Worm (Caenorhabditis elegans) whole organism, L1 larva: ENCODE results near the gene F43H9.4.

Source experiments
- C04F5.9 ChIP-seq: sonication (generic microtip); optimal IDR thresholded peaks from 2 replicates; lab custom pipeline; 2016; ENCODE audit warnings: missing genetic modification characterization, missing compliant biosample characterization
- C16A3.4 ChIP-seq: fragments of 150-350 bp; optimal IDR thresholded peaks from 2 replicates; lab custom pipeline; 2014; ENCODE audit warnings: missing biosample characterization, missing genetic modification characterization
- C34B4.2 ChIP-seq: sonication (generic microtip); optimal IDR thresholded peaks from 2 replicates; lab custom pipeline; 2017; ENCODE audit warnings: mild to moderate bottlenecking, missing genetic modification characterization, missing compliant biosample characterization
- F16B12.6 ChIP-seq: fragments of 150-350 bp; optimal IDR thresholded peaks from 2 replicates; lab custom pipeline; 2014; ENCODE audit warnings: missing biosample characterization, missing genetic modification characterization
- alr-1 ChIP-seq: fragments of 200-800 bp; sonication (Bioruptor generic); optimal IDR thresholded peaks from 2 replicates; lab custom pipeline; 2018; ENCODE audit warnings: borderline replicate concordance, mild to moderate bottlenecking, missing genetic modification characterization, missing compliant biosample characterization
- blmp-1 ChIP-seq: fragments of 150-350 bp; optimal IDR thresholded peaks from 2 replicates; lab custom pipeline; 2014; ENCODE audit warnings: missing biosample characterization, missing genetic modification characterization
- ceh-82 ChIP-seq, 3 experiments: fragments of 150-350 bp in 1 of 3; sonication (generic microtip) in 2 of 3; optimal IDR thresholded peaks; 2 replicates each; lab custom pipeline; 2014 to 2017; ENCODE audit warnings: missing biosample characterization in 3 of 3, missing genetic modification characterization in 3 of 3
- ceh-88 ChIP-seq: fragments of 200-800 bp; sonication (Bioruptor generic); IDR thresholded peaks from 2 replicates; pipeline ENCODE4 v1.3.6; 2022; ENCODE audit warnings: missing genetic modification characterization, missing compliant biosample characterization
- dpl-1 ChIP-seq, 3 experiments: fragments of 150-350 bp in 2 of 3; sonication (generic microtip) in 1 of 3; optimal IDR thresholded peaks; 2 replicates each; lab custom pipeline; 2014 to 2017; ENCODE audit warnings: missing biosample characterization in 3 of 3, missing genetic modification characterization in 3 of 3, missing genetic modification reagents in 3 of 3
- efl-1 ChIP-seq, 4 experiments: fragments of 150-350 bp; optimal IDR thresholded peaks in 3 of 4; peaks in 1 of 4; 1 replicate in 1 of 4; 2 replicates in 3 of 4; lab custom pipeline; 2014; ENCODE audit warnings: missing biosample characterization in 2 of 4, missing genetic modification characterization in 2 of 4, missing genetic modification reagents in 2 of 4
- efl-3 ChIP-seq: fragments of 200-800 bp; sonication (Bioruptor generic); optimal IDR thresholded peaks from 2 replicates; lab custom pipeline; 2018; ENCODE audit warnings: mild to moderate bottlenecking, missing genetic modification characterization, missing compliant biosample characterization
- elt-3 ChIP-seq, 6 experiments: fragments of 150-350 bp in 1 of 6; sonication (generic microtip); optimal IDR thresholded peaks; 2 replicates each; lab custom pipeline; 2017 to 2018; ENCODE audit warnings: missing biosample characterization in 6 of 6, missing genetic modification characterization in 6 of 6, inconsistent platforms in 1 of 6
- fos-1 ChIP-seq: fragments of 150-350 bp; optimal IDR thresholded peaks from 2 replicates; lab custom pipeline; 2014; ENCODE audit warnings: missing biosample characterization, missing genetic modification characterization
- hlh-17 ChIP-seq: fragments of 200-800 bp; sonication (Bioruptor generic); optimal IDR thresholded peaks from 2 replicates; lab custom pipeline; 2018; ENCODE audit warnings: missing genetic modification characterization, mild to moderate bottlenecking, missing compliant biosample characterization, moderate library complexity, borderline replicate concordance
- hpl-2 ChIP-seq: fragments of 150-350 bp; optimal IDR thresholded peaks from 2 replicates; lab custom pipeline; 2014; ENCODE audit warnings: missing biosample characterization, missing genetic modification reagents, missing genetic modification characterization
- isw-1 ChIP-seq: fragments of 200-800 bp; sonication (Bioruptor generic); IDR thresholded peaks from 2 replicates; pipeline ENCODE4 v1.3.6; 2022; ENCODE audit warnings: missing genetic modification characterization, missing compliant biosample characterization
- lin-14 ChIP-seq: fragments of 200-800 bp; sonication (Bioruptor generic); optimal IDR thresholded peaks from 2 replicates; lab custom pipeline; 2018; ENCODE audit warnings: mild to moderate bottlenecking, missing genetic modification characterization, moderate library complexity, missing compliant biosample characterization
- lin-15B ChIP-seq: fragments of 150-350 bp; sonication (generic microtip); optimal IDR thresholded peaks from 3 replicates; lab custom pipeline; 2014; ENCODE audit warnings: missing biosample characterization, missing genetic modification characterization
- lin-35 ChIP-seq, 2 experiments: fragments of 150-350 bp; optimal IDR thresholded peaks; 2 replicates each; lab custom pipeline; 2014; ENCODE audit warnings: missing biosample characterization in 2 of 2, missing genetic modification characterization in 2 of 2, missing genetic modification reagents in 2 of 2
- lin-39 ChIP-seq: fragments of 150-350 bp; optimal IDR thresholded peaks from 2 replicates; lab custom pipeline; 2014; ENCODE audit warnings: missing biosample characterization, missing genetic modification reagents, missing genetic modification characterization
- lsy-2 ChIP-seq, 2 experiments: fragments of 150-350 bp; optimal IDR thresholded peaks; 2 replicates each; lab custom pipeline; 2014; ENCODE audit warnings: missing biosample characterization in 2 of 2, missing genetic modification characterization in 2 of 2
- mab-9 ChIP-seq: fragments of 200-800 bp; sonication (Bioruptor generic); IDR thresholded peaks from 2 replicates; pipeline ENCODE4 v1.3.6; 2022; ENCODE audit warnings: missing genetic modification reagents, missing genetic modification characterization, missing compliant biosample characterization
- mdl-1 ChIP-seq, 2 experiments: fragments of 150-350 bp; optimal IDR thresholded peaks; 2 replicates each; lab custom pipeline; 2014 to 2017; ENCODE audit warnings: missing biosample characterization in 2 of 2, missing genetic modification characterization in 2 of 2, inconsistent platforms in 1 of 2
- mef-2 ChIP-seq: fragments of 150-350 bp; optimal IDR thresholded peaks from 2 replicates; lab custom pipeline; 2014; ENCODE audit warnings: missing biosample characterization, missing genetic modification characterization
- mep-1 ChIP-seq: fragments of 150-350 bp; optimal IDR thresholded peaks from 2 replicates; lab custom pipeline; 2014; ENCODE audit warnings: missing biosample characterization, missing genetic modification characterization
- nhr-11 ChIP-seq: fragments of 150-350 bp; optimal IDR thresholded peaks from 2 replicates; lab custom pipeline; 2014; ENCODE audit warnings: missing biosample characterization, missing genetic modification characterization
- nhr-20 ChIP-seq: sonication (generic microtip); optimal IDR thresholded peaks from 2 replicates; lab custom pipeline; 2016; ENCODE audit warnings: mild to moderate bottlenecking, missing genetic modification characterization, missing compliant biosample characterization
- nhr-237 ChIP-seq: fragments of 150-350 bp; optimal IDR thresholded peaks from 2 replicates; lab custom pipeline; 2014; ENCODE audit warnings: missing biosample characterization, missing genetic modification characterization
- nhr-47 ChIP-seq: sonication (generic microtip); optimal IDR thresholded peaks from 2 replicates; lab custom pipeline; 2016; ENCODE audit warnings: mild to moderate bottlenecking, missing genetic modification characterization, moderate library complexity, missing compliant biosample characterization
- nhr-71 ChIP-seq: sonication (generic microtip); optimal IDR thresholded peaks from 2 replicates; lab custom pipeline; 2016; ENCODE audit warnings: mild to moderate bottlenecking, missing genetic modification characterization, moderate library complexity, missing compliant biosample characterization
- nhr-77 ChIP-seq: fragments of 150-350 bp; optimal IDR thresholded peaks from 2 replicates; lab custom pipeline; 2014; ENCODE audit warnings: missing biosample characterization, missing genetic modification characterization
- nhr-84 ChIP-seq: sonication (generic microtip); optimal IDR thresholded peaks from 2 replicates; lab custom pipeline; 2017; ENCODE audit warnings: missing biosample characterization, missing genetic modification characterization
- nhr-85 ChIP-seq: sonication (generic microtip); peaks from one replicate; lab custom pipeline; 2016; ENCODE audit warnings: missing genetic modification characterization, inconsistent platforms, missing compliant biosample characterization
- nhr-90 ChIP-seq: sonication (generic microtip); optimal IDR thresholded peaks from 2 replicates; lab custom pipeline; 2016; ENCODE audit warnings: mild to moderate bottlenecking, missing genetic modification characterization, missing compliant biosample characterization; ENCODE audit not compliant: poor library complexity
- pag-3 ChIP-seq: sonication (generic microtip); optimal IDR thresholded peaks from 2 replicates; lab custom pipeline; 2017; ENCODE audit warnings: missing genetic modification characterization, mild to moderate bottlenecking, missing compliant biosample characterization, antibody characterized with exemption, borderline replicate concordance; ENCODE audit not compliant: insufficient read depth
- pax-3 ChIP-seq: fragments of 200-800 bp; sonication (Bioruptor generic); optimal IDR thresholded peaks from 2 replicates; lab custom pipeline; 2018; ENCODE audit warnings: mild to moderate bottlenecking, missing genetic modification characterization, moderate library complexity, missing compliant biosample characterization
- pqm-1 ChIP-seq: sonication (generic microtip); optimal IDR thresholded peaks from 3 replicates; lab custom pipeline; 2017; ENCODE audit warnings: missing biosample characterization, missing genetic modification characterization
- skn-1 ChIP-seq: fragments of 150-350 bp; optimal IDR thresholded peaks from 2 replicates; lab custom pipeline; 2014; ENCODE audit warnings: missing biosample characterization, missing genetic modification characterization
- snu-23 ChIP-seq: sonication (generic microtip); optimal IDR thresholded peaks from 2 replicates; lab custom pipeline; 2016; ENCODE audit warnings: missing genetic modification characterization, missing compliant biosample characterization
- tlp-1 ChIP-seq: fragments of 150-350 bp; optimal IDR thresholded peaks from 2 replicates; lab custom pipeline; 2014; ENCODE audit warnings: missing biosample characterization, missing genetic modification characterization
- unc-130 ChIP-seq: fragments of 150-350 bp; optimal IDR thresholded peaks from 2 replicates; lab custom pipeline; 2017; ENCODE audit warnings: missing biosample characterization, missing genetic modification characterization, inconsistent platforms
- unc-86 ChIP-seq: sonication (generic microtip); optimal IDR thresholded peaks from 2 replicates; lab custom pipeline; 2016; ENCODE audit warnings: missing genetic modification characterization, missing compliant biosample characterization
- unc-98 ChIP-seq: fragments of 200-800 bp; sonication (Bioruptor generic); IDR thresholded peaks from 2 replicates; pipeline ENCODE4 v1.3.6; 2022; ENCODE audit warnings: missing genetic modification characterization, missing compliant biosample characterization
- vab-15 ChIP-seq: sonication (generic microtip); optimal IDR thresholded peaks from 2 replicates; lab custom pipeline; 2017; ENCODE audit warnings: missing genotype, mild to moderate bottlenecking, missing genetic modification characterization, missing compliant biosample characterization
- xbp-1 ChIP-seq: sonication (generic microtip); optimal IDR thresholded peaks from 2 replicates; lab custom pipeline; 2016; ENCODE audit warnings: missing genetic modification characterization, missing compliant biosample characterization
- ztf-4 ChIP-seq: fragments of 150-350 bp; optimal IDR thresholded peaks from 2 replicates; lab custom pipeline; 2014; ENCODE audit warnings: missing biosample characterization, missing genetic modification characterization

Gene F43H9.4

DNA sequence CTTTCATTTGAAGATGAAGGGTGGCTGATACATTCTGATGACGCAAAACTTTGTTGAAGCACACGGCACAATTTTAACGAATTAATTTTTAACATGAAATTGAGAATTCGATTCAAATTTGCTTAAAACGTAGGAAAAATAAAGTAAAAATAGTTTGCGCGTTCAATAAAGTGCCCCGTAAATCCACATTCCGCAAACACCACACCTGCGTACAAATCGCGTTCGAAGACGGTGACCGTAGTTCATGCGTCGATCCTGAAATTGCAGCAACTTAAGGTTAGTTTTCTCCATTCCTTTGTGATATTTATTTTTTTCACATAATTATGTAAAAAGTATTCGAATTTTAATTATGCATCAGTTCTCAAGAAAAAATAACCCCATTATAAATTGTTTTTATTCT is 1.8 kb upstream of the F43H9.4 start, which contains the start of gene F43H9.3:
F43H9.3 (minus strand) TSS at position 189 of the 400 bp plus-strand sequence.
- TF ChIP-seq unc-98 (GFP tag; lab: Robert Waterston, UW): no peak
- TF ChIP-seq pqm-1 (tag; lab: Kevin White, UChicago): no peak
- no peak for TF ChIP-seq nhr-237 (tag; lab: Kevin White, UChicago)
- no peak for TF ChIP-seq lin-15B
- TF ChIP-seq fos-1 (tag; lab: Kevin White, UChicago): no peak
- no peak for TF ChIP-seq nhr-84 (tag; lab: Kevin White, UChicago)
- peak in 2 of 3 experiments; percentile 47 to 60 for TF ChIP-seq dpl-1 (GFP tag; optimal IDR thresholded peaks at IDR 0.05; lab: Kevin White, UChicago)
- TF ChIP-seq tlp-1: no peak
- TF ChIP-seq lin-39: no peak
- no peak for TF ChIP-seq mab-9 (GFP tag; lab: Robert Waterston, UW)
- no peak for TF ChIP-seq blmp-1 (tag; lab: Kevin White, UChicago)
- TF ChIP-seq C34B4.2: no peak
- no peak for TF ChIP-seq nhr-71
- no peak for TF ChIP-seq ztf-4 (tag; lab: Kevin White, UChicago)
- no peak for TF ChIP-seq elt-3 (tag; optimal IDR thresholded peaks at IDR 0.05; lab: Kevin White, UChicago)
- no peak for TF ChIP-seq nhr-11 (tag; lab: Kevin White, UChicago)
- TF ChIP-seq mdl-1 (tag; optimal IDR thresholded peaks at IDR 0.05; lab: Kevin White, UChicago): peak in 1 of 2 experiments; percentile 17
- peak; percentile 28 to 95 for TF ChIP-seq lsy-2 (tag; optimal IDR thresholded peaks at IDR 0.05; lab: Kevin White, UChicago)
- TF ChIP-seq C04F5.9 (tag; lab: Kevin White, UChicago): no peak
- TF ChIP-seq efl-1 (optimal IDR thresholded peaks at IDR 0.05; lab: Kevin White, UChicago): peak; percentile 62 to 70
- peak; percentile 61 to 79 for TF ChIP-seq efl-1 (GFP tag; optimal IDR thresholded peaks at IDR 0.05 in 1 of 2; lab: Kevin White, UChicago)
- no peak for TF ChIP-seq ceh-88
- TF ChIP-seq vab-15 (tag; lab: Kevin White, UChicago): no peak
- no peak for TF ChIP-seq hpl-2 (GFP tag; lab: Kevin White, UChicago)
- TF ChIP-seq alr-1 (tag; lab: Kevin White, UChicago): no peak
- TF ChIP-seq snu-23 (GFP tag; lab: Kevin White, UChicago): peak; percentile 19
- TF ChIP-seq unc-86 (tag; lab: Kevin White, UChicago): no peak
- TF ChIP-seq isw-1 (GFP tag; lab: Robert Waterston, UW): no peak
- TF ChIP-seq lin-14 (GFP tag; lab: Kevin White, UChicago): no peak
- TF ChIP-seq hlh-17 (GFP tag; lab: Kevin White, UChicago): no peak
- no peak for TF ChIP-seq xbp-1 (tag; lab: Kevin White, UChicago)
- TF ChIP-seq nhr-47: no peak
- no peak for TF ChIP-seq nhr-90 (tag; lab: Kevin White, UChicago)
- no peak for TF ChIP-seq ceh-82 (tag; optimal IDR thresholded peaks at IDR 0.05; lab: Kevin White, UChicago)
- TF ChIP-seq F16B12.6 (tag; lab: Kevin White, UChicago): peak; percentile 80
- peak; percentile 55 for TF ChIP-seq C16A3.4
- no peak for TF ChIP-seq mep-1
- no peak for TF ChIP-seq nhr-77 (tag; lab: Kevin White, UChicago)
- TF ChIP-seq mef-2: no peak
- TF ChIP-seq unc-130 (tag; lab: Kevin White, UChicago): peak; percentile 28
- TF ChIP-seq lin-35 (GFP tag; optimal IDR thresholded peaks at IDR 0.05; lab: Kevin White, UChicago): peak; percentile 29 to 58
- no peak for TF ChIP-seq efl-3 (GFP tag; lab: Kevin White, UChicago)
- TF ChIP-seq pax-3 (tag; lab: Kevin White, UChicago): no peak
- TF ChIP-seq, all 84 proteins: peak for 9

DNA sequence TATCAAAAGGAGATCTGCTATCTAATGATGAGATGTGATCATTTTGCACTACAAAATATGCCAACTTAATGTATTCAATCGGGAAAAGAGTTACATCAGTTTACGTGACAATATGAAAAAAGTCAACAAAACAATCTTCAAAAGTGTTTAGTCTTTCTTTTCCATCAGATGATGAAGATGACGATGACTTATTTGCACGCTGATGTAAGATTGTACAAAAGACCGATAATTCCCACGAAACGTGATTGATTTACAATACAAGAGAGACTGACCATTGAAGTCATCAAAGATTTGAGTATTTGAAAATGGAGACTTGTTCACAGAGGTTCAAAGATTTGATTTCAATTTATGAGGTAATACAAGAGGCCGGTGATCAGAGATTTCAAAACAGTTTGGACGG is 1.2 kb upstream of the F43H9.4 start:
- no peak for TF ChIP-seq pag-3
- TF ChIP-seq nhr-85 (tag; lab: Kevin White, UChicago): peak; percentile 90
- TF ChIP-seq nhr-20 (tag; lab: Kevin White, UChicago): peak; percentile 52
- peak; percentile 57 for TF ChIP-seq lin-14 (GFP tag; lab: Kevin White, UChicago)
- TF ChIP-seq mep-1: peak; percentile 23
- peak; percentile 38 for TF ChIP-seq snu-23 (GFP tag; lab: Kevin White, UChicago)
- TF ChIP-seq nhr-71: peak; percentile 49
- no peak for TF ChIP-seq nhr-47
- no peak for TF ChIP-seq efl-1 (optimal IDR thresholded peaks at IDR 0.05; lab: Kevin White, UChicago)
- TF ChIP-seq efl-1 (GFP tag; optimal IDR thresholded peaks at IDR 0.05 in 1 of 2; lab: Kevin White, UChicago): peak in 1 of 2 experiments; percentile 43
- TF ChIP-seq skn-1 (tag; lab: Kevin White, UChicago): no peak
